Worm (Caenorhabditis elegans) whole organism, L1 larva: ENCODE measurements around the gene cyn-17.

Experiments used
- C04F5.9 ChIP-seq: sonication (generic microtip); optimal IDR thresholded peaks from 2 replicates; lab custom pipeline; 2016; ENCODE audit warnings: missing genetic modification characterization, missing compliant biosample characterization
- C34B4.2 ChIP-seq: sonication (generic microtip); optimal IDR thresholded peaks from 2 replicates; lab custom pipeline; 2017; ENCODE audit warnings: mild to moderate bottlenecking, missing genetic modification characterization, missing compliant biosample characterization
- Y116A8C.19 ChIP-seq: sonication (generic microtip); optimal IDR thresholded peaks from 2 replicates; lab custom pipeline; 2016; ENCODE audit warnings: missing compliant biosample characterization, missing genetic modification characterization, borderline replicate concordance
- alr-1 ChIP-seq: fragments of 200-800 bp; sonication (Bioruptor generic); optimal IDR thresholded peaks from 2 replicates; lab custom pipeline; 2018; ENCODE audit warnings: borderline replicate concordance, mild to moderate bottlenecking, missing genetic modification characterization, missing compliant biosample characterization
- aly-2 ChIP-seq: fragments of 150-350 bp; optimal IDR thresholded peaks from 2 replicates; lab custom pipeline; 2014; ENCODE audit warnings: missing biosample characterization, missing genetic modification characterization
- blmp-1 ChIP-seq: fragments of 150-350 bp; optimal IDR thresholded peaks from 2 replicates; lab custom pipeline; 2014; ENCODE audit warnings: missing biosample characterization, missing genetic modification characterization
- ceh-82 ChIP-seq, 3 experiments: fragments of 150-350 bp in 1 of 3; sonication (generic microtip) in 2 of 3; optimal IDR thresholded peaks; 2 replicates each; lab custom pipeline; 2014 to 2017; ENCODE audit warnings: missing biosample characterization in 3 of 3, missing genetic modification characterization in 3 of 3
- ces-1 ChIP-seq: fragments of 150-350 bp; optimal IDR thresholded peaks from 2 replicates; lab custom pipeline; 2014; ENCODE audit warnings: missing biosample characterization, missing genetic modification reagents, missing genetic modification characterization
- dsc-1 ChIP-seq: sonication (generic microtip); optimal IDR thresholded peaks from 2 replicates; lab custom pipeline; 2016; ENCODE audit warnings: mild to moderate bottlenecking, missing genetic modification characterization, missing compliant biosample characterization
- efl-3 ChIP-seq: fragments of 200-800 bp; sonication (Bioruptor generic); optimal IDR thresholded peaks from 2 replicates; lab custom pipeline; 2018; ENCODE audit warnings: mild to moderate bottlenecking, missing genetic modification characterization, missing compliant biosample characterization
- egl-27 ChIP-seq, 2 experiments: fragments of 150-350 bp in 1 of 2; sonication (generic microtip); optimal IDR thresholded peaks; 3 replicates each; lab custom pipeline; 2017 to 2018; ENCODE audit warnings: missing biosample characterization in 2 of 2, missing genetic modification characterization in 2 of 2, missing genetic modification reagents in 2 of 2
- elt-2 ChIP-seq: sonication (generic microtip); optimal IDR thresholded peaks from 2 replicates; lab custom pipeline; 2016; ENCODE audit warnings: missing genetic modification characterization, mild to moderate bottlenecking, inconsistent platforms, missing compliant biosample characterization, missing genetic modification reagents
- ets-5 ChIP-seq: fragments of 200-800 bp; sonication (Bioruptor generic); IDR thresholded peaks from 2 replicates; pipeline ENCODE4 v1.3.6; 2022; ENCODE audit warnings: missing genetic modification characterization, missing compliant biosample characterization
- fkh-10 ChIP-seq: sonication (generic microtip); optimal IDR thresholded peaks from 2 replicates; lab custom pipeline; 2017; ENCODE audit warnings: missing biosample characterization, missing genetic modification reagents, missing genetic modification characterization
- fkh-4 ChIP-seq: sonication (generic microtip); optimal IDR thresholded peaks from 2 replicates; lab custom pipeline; 2016; ENCODE audit warnings: missing compliant biosample characterization, missing genetic modification characterization, borderline replicate concordance
- grh-1 ChIP-seq: fragments of 200-800 bp; sonication (Bioruptor generic); IDR thresholded peaks from 2 replicates; pipeline ENCODE4 v1.3.6; 2022; ENCODE audit warnings: missing genetic modification reagents, missing genetic modification characterization, missing compliant biosample characterization
- hlh-17 ChIP-seq: fragments of 200-800 bp; sonication (Bioruptor generic); optimal IDR thresholded peaks from 2 replicates; lab custom pipeline; 2018; ENCODE audit warnings: missing genetic modification characterization, mild to moderate bottlenecking, missing compliant biosample characterization, moderate library complexity, borderline replicate concordance
- hpl-2 ChIP-seq: fragments of 150-350 bp; optimal IDR thresholded peaks from 2 replicates; lab custom pipeline; 2014; ENCODE audit warnings: missing biosample characterization, missing genetic modification reagents, missing genetic modification characterization
- isw-1 ChIP-seq: fragments of 200-800 bp; sonication (Bioruptor generic); IDR thresholded peaks from 2 replicates; pipeline ENCODE4 v1.3.6; 2022; ENCODE audit warnings: missing genetic modification characterization, missing compliant biosample characterization
- jun-1 ChIP-seq: fragments of 150-350 bp; optimal IDR thresholded peaks from 2 replicates; lab custom pipeline; 2014; ENCODE audit warnings: missing biosample characterization, missing genetic modification reagents, missing genetic modification characterization
- lin-14 ChIP-seq: fragments of 200-800 bp; sonication (Bioruptor generic); optimal IDR thresholded peaks from 2 replicates; lab custom pipeline; 2018; ENCODE audit warnings: mild to moderate bottlenecking, missing genetic modification characterization, moderate library complexity, missing compliant biosample characterization
- lir-3 ChIP-seq: sonication (generic microtip); optimal IDR thresholded peaks from 2 replicates; lab custom pipeline; 2016; ENCODE audit warnings: mild to moderate bottlenecking, missing genetic modification characterization, moderate library complexity, missing compliant biosample characterization; ENCODE audit not compliant: poor library complexity
- lsy-2 ChIP-seq, 2 experiments: fragments of 150-350 bp; optimal IDR thresholded peaks; 2 replicates each; lab custom pipeline; 2014; ENCODE audit warnings: missing biosample characterization in 2 of 2, missing genetic modification characterization in 2 of 2
- mdl-1 ChIP-seq, 2 experiments: fragments of 150-350 bp; optimal IDR thresholded peaks; 2 replicates each; lab custom pipeline; 2014 to 2017; ENCODE audit warnings: missing biosample characterization in 2 of 2, missing genetic modification characterization in 2 of 2, inconsistent platforms in 1 of 2
- mep-1 ChIP-seq: fragments of 150-350 bp; optimal IDR thresholded peaks from 2 replicates; lab custom pipeline; 2014; ENCODE audit warnings: missing biosample characterization, missing genetic modification characterization
- nhr-19 ChIP-seq: fragments of 200-800 bp; sonication (Bioruptor generic); conservative IDR thresholded peaks from 2 replicates; pipeline ENCODE4 v1.3.6; 2022; ENCODE audit warnings: missing genetic modification characterization, missing compliant biosample characterization
- nhr-28 ChIP-seq: fragments of 150-350 bp; optimal IDR thresholded peaks from 2 replicates; lab custom pipeline; 2014; ENCODE audit warnings: missing biosample characterization, missing genetic modification characterization
- nhr-76 ChIP-seq: sonication (generic microtip); optimal IDR thresholded peaks from 2 replicates; lab custom pipeline; 2017; ENCODE audit warnings: missing biosample characterization, missing genetic modification characterization
- nhr-77 ChIP-seq: fragments of 150-350 bp; optimal IDR thresholded peaks from 2 replicates; lab custom pipeline; 2014; ENCODE audit warnings: missing biosample characterization, missing genetic modification characterization
- nhr-84 ChIP-seq: sonication (generic microtip); optimal IDR thresholded peaks from 2 replicates; lab custom pipeline; 2017; ENCODE audit warnings: missing biosample characterization, missing genetic modification characterization
- nhr-85 ChIP-seq: sonication (generic microtip); peaks from one replicate; lab custom pipeline; 2016; ENCODE audit warnings: missing genetic modification characterization, inconsistent platforms, missing compliant biosample characterization
- nhr-90 ChIP-seq: sonication (generic microtip); optimal IDR thresholded peaks from 2 replicates; lab custom pipeline; 2016; ENCODE audit warnings: mild to moderate bottlenecking, missing genetic modification characterization, missing compliant biosample characterization; ENCODE audit not compliant: poor library complexity
- pqm-1 ChIP-seq: sonication (generic microtip); optimal IDR thresholded peaks from 3 replicates; lab custom pipeline; 2017; ENCODE audit warnings: missing biosample characterization, missing genetic modification characterization
- skn-1 ChIP-seq: fragments of 150-350 bp; optimal IDR thresholded peaks from 2 replicates; lab custom pipeline; 2014; ENCODE audit warnings: missing biosample characterization, missing genetic modification characterization
- snu-23 ChIP-seq: sonication (generic microtip); optimal IDR thresholded peaks from 2 replicates; lab custom pipeline; 2016; ENCODE audit warnings: missing genetic modification characterization, missing compliant biosample characterization
- sox-4 ChIP-seq: sonication (generic microtip); optimal IDR thresholded peaks from 2 replicates; lab custom pipeline; 2016; ENCODE audit warnings: missing genetic modification characterization, missing compliant biosample characterization
- tbx-2 ChIP-seq: sonication (generic microtip); optimal IDR thresholded peaks from 2 replicates; lab custom pipeline; 2016; ENCODE audit warnings: missing genetic modification characterization, missing compliant biosample characterization
- unc-86 ChIP-seq: sonication (generic microtip); optimal IDR thresholded peaks from 2 replicates; lab custom pipeline; 2016; ENCODE audit warnings: missing genetic modification characterization, missing compliant biosample characterization
- zip-4 ChIP-seq: fragments of 200-800 bp; sonication (Bioruptor generic); optimal IDR thresholded peaks from 2 replicates; lab custom pipeline; 2018; ENCODE audit warnings: mild to moderate bottlenecking, missing genetic modification characterization, moderate library complexity, missing compliant biosample characterization
- ztf-4 ChIP-seq: fragments of 150-350 bp; optimal IDR thresholded peaks from 2 replicates; lab custom pipeline; 2014; ENCODE audit warnings: missing biosample characterization, missing genetic modification characterization

Gene cyn-17

DNA sequence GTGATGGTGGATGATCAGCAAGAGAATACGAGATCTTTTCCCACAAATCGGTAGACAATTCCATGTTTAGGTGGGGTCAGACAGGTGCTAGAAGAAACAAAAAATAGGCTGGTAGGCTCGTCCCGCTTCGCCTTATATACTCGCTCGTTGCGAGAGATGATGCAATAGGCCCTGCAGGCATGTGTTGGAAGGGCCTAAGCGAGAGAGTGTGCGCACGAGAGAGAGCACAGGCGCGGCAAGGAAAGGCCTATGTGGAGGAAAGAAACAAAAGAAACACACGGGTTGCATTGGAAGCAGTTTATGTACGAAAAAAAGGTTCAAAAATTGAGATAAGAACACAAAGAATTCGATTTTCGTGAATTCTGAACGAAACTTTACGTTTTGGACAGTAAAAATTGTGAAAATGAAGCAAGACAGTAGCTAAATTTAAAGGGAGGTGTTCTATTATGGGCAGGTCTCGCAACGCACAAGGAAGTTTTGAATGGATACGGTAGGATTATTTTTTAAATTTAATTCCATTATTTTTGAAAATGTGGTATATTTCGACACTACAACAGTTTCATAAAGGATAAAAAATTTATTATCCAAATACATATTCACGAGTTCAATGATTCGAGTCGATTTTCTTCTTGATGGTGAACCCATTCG is 18.6 kb upstream of the cyn-17 start, which contains the start of gene F44E7.5 (continued):
- TF ChIP-seq nhr-76 (tag; lab: Kevin White, UChicago) (no peak), nhr-28 (tag; lab: Kevin White, UChicago) (no peak), efl-3 (GFP tag; lab: Kevin White, UChicago) (no peak), blmp-1 (tag; lab: Kevin White, UChicago) (peak; percentile 28), mep-1 (tag; lab: Kevin White, UChicago) (peak; percentile 72), skn-1 (peak; percentile 1), C34B4.2 (tag; lab: Kevin White, UChicago) (no peak), hlh-17 (GFP tag; lab: Kevin White, UChicago) (no peak), egl-27 (tag; optimal IDR thresholded peaks at IDR 0.05; lab: Kevin White, UChicago) (no peak), lsy-2 (tag; optimal IDR thresholded peaks at IDR 0.05; lab: Kevin White, UChicago) (peak; percentile 20 to 46), aly-2 (tag; lab: Kevin White, UChicago) (no peak), dsc-1 (tag; lab: Kevin White, UChicago) (no peak), nhr-19 (GFP tag; lab: Robert Waterston, UW) (peak; percentile 59), jun-1 (tag; lab: Kevin White, UChicago) (peak; percentile 8), grh-1 (GFP tag; lab: Robert Waterston, UW) (0 out of 2 replicates have a peak, but pooled peaks have one; percentile 12), lir-3 (no peak), mdl-1 (tag; optimal IDR thresholded peaks at IDR 0.05; lab: Kevin White, UChicago) (peak in 1 of 2 experiments; percentile 20), zip-4 (GFP tag; lab: Kevin White, UChicago) (no peak), elt-2 (tag; lab: Kevin White, UChicago) (peak; percentile 80), unc-86 (no peak), ztf-4 (peak; percentile 23), ets-5 (GFP tag; lab: Robert Waterston, UW) (no peak), C04F5.9 (no peak), lin-14 (GFP tag; lab: Kevin White, UChicago) (peak; percentile 92), nhr-84 (tag; lab: Kevin White, UChicago) (no peak), hpl-2 (no peak), fkh-4 (no peak), pqm-1 (tag; lab: Kevin White, UChicago) (no peak), sox-4 (tag; lab: Kevin White, UChicago) (no peak), snu-23 (GFP tag; lab: Kevin White, UChicago) (peak; percentile 72), isw-1 (no peak), ces-1 (GFP tag; lab: Kevin White, UChicago) (no peak)
- TF ChIP-seq, all 84 proteins: peak for 29

DNA sequence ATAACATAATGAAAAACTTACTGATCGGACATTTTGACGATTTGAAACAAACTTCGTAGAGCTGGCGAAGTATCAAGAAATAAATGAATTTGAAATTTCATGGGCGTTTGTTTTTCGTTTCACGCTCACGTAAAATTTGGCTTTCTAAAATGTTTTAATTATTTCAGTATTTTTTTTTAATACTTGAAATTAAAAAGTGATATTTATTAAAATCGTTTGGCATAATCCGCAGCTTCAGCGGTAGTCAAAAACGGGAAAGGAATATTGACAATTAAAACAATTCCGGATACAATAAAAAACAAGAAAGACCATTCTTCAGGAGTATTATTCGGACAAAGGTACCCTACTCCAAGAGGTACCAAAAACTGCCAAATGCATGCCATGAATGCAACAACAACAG is 16.8 kb upstream of the cyn-17 start, which contains the start of gene fbxa-183:
Gene fbxa-183, minus strand, starts transcription at position 101 of the 400 bp plus-strand sequence.
- TF ChIP-seq nhr-19 (GFP tag; lab: Robert Waterston, UW), result no peak
- no peak for TF ChIP-seq nhr-77 (tag; lab: Kevin White, UChicago)
- no peak for TF ChIP-seq tbx-2 (tag; lab: Kevin White, UChicago)
- no peak for TF ChIP-seq nhr-90 (tag; lab: Kevin White, UChicago)
- TF ChIP-seq fkh-10 (GFP tag; lab: Kevin White, UChicago), result no peak
- TF ChIP-seq C34B4.2 (tag; lab: Kevin White, UChicago), result no peak
- no peak for TF ChIP-seq nhr-85 (tag; lab: Kevin White, UChicago)
- TF ChIP-seq Y116A8C.19 (tag; lab: Kevin White, UChicago), result no peak
- TF ChIP-seq alr-1 (tag; lab: Kevin White, UChicago), result no peak
- TF ChIP-seq blmp-1 (tag; lab: Kevin White, UChicago), result no peak
- no peak for TF ChIP-seq lir-3
- TF ChIP-seq ceh-82 (tag; optimal IDR thresholded peaks at IDR 0.05; lab: Kevin White, UChicago), result no peak
